Fruit fly (Drosophila melanogaster): ENCODE data around the gene Ir68b.

DNA sequence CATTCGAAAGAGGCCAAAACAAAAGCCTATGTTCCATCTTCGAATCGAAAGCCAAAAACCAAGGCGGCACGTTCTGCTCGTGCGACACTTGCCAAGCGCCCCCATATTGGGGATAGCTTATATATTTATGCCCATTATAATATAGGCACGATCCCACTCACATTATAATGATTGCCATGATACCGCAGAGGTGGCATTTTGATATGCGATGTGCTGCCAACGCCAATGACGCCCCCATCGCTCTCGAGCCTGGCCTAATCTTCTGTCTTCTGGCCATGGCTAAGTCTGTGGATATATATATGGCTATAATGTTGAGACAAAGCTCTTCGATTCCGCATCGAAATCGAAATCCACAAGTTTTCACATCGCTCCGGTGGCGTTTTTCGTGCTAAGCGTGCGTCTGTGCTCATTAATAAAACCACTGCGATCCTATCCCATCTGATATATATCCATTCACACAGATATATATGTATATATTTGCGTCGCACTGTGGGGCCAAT is 34.3 kb downstream of the Ir68b start:
- TF ChIP-seq CG8478 (optimal IDR thresholded peaks at IDR 0.05) = no peak
- TF ChIP-seq CTCF (optimal IDR thresholded peaks at IDR 0.05) = no peak

Measured in S2 (cell line).